Worm (Caenorhabditis elegans): ENCODE data around the gene dhs-16.

Gene dhs-16

DNA sequence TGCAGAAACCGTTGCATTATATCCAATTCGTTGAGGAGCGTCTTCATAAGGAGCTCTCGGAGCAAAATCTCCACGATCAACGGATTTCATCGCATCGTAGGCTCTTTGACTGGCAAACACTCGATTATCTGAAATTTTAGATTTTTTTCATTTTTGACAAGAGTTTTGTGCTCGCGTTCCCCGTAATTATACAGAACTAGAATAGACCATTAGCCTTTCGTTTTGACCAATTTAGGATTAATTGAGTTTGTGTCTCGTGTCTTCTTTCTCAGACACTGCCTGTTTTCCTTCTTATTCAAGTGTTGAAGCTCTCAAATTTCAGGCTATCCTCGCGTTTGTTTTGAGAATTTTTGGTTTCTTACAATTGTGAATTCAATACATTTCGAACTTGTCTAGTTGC is 20.5 kb upstream of the dhs-16 start:
- TF ChIP-seq fkh-10 (GFP tag; optimal IDR thresholded peaks at IDR 0.05): no peak

DNA sequence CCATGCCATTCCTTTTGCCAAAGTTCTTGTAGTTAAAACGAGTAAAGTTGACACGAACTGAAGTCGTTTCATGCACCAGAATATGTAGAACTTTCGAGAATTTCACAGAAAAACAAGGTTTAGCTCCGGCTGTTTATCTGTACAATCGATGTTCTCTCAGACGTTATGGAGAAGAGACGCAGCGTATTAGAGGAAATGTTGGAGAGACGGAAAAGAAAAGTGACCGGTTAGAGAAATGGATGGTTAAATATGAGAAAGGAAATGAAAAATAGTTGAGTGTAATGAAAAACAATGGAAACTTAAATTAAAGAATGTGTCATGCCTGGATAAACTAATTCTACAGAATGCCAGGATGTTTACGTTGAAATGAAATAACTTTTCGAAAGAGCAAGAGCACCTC is 19.8 kb upstream of the dhs-16 start, which contains the start of gene pcm-1:
TSS of gene pcm-1 (minus strand) at position 187 of the 400 bp plus-strand sequence.
- no peak for TF ChIP-seq mef-2 (tag; optimal IDR thresholded peaks at IDR 0.05)
- peak; percentile 2 for TF ChIP-seq rnt-1 (tag; optimal IDR thresholded peaks at IDR 0.05)
- no peak for TF ChIP-seq aly-2 (tag; optimal IDR thresholded peaks at IDR 0.05)
- no peak for TF ChIP-seq ztf-4 (tag; optimal IDR thresholded peaks at IDR 0.05)
- TF ChIP-seq sox-4 (tag; optimal IDR thresholded peaks at IDR 0.05): no peak
- TF ChIP-seq alr-1 (tag; optimal IDR thresholded peaks at IDR 0.05; ENCODE audit: borderline replicate concordance): no peak
- peak; percentile 1 for TF ChIP-seq dsc-1 (tag; optimal IDR thresholded peaks at IDR 0.05)
- TF ChIP-seq sptf-1 (tag; optimal IDR thresholded peaks at IDR 0.05): no peak
- no peak for TF ChIP-seq unc-86 (tag; optimal IDR thresholded peaks at IDR 0.05)
- TF ChIP-seq blmp-1 (tag; optimal IDR thresholded peaks at IDR 0.05): peak; percentile 40
- TF ChIP-seq nhr-19 (GFP tag; conservative IDR thresholded peaks at IDR 0.05): no peak
- no peak for TF ChIP-seq elt-3 (tag; optimal IDR thresholded peaks at IDR 0.05)
- TF ChIP-seq efl-3 (GFP tag; optimal IDR thresholded peaks at IDR 0.05): no peak
- TF ChIP-seq isw-1 (GFP tag; IDR thresholded peaks at IDR 0.05): no peak
- peak; percentile 45 for TF ChIP-seq snu-23 (GFP tag; optimal IDR thresholded peaks at IDR 0.05)
- no peak for TF ChIP-seq nhr-28 (tag; optimal IDR thresholded peaks at IDR 0.05)
- peak; percentile 67 for TF ChIP-seq lin-14 (GFP tag; optimal IDR thresholded peaks at IDR 0.05)
- no peak for TF ChIP-seq lin-13 (GFP tag; optimal IDR thresholded peaks at IDR 0.05)
- no peak for TF ChIP-seq fkh-10 (GFP tag; optimal IDR thresholded peaks at IDR 0.05)
- no peak for TF ChIP-seq nhr-47 (tag; optimal IDR thresholded peaks at IDR 0.05)
- no peak for TF ChIP-seq ets-5 (GFP tag; IDR thresholded peaks at IDR 0.05)
- no peak for TF ChIP-seq Y116A8C.19 (tag; optimal IDR thresholded peaks at IDR 0.05; ENCODE audit: borderline replicate concordance)
- TF ChIP-seq nhr-85 (tag): peak; percentile 4
- no peak for TF ChIP-seq C16A3.4 (tag; optimal IDR thresholded peaks at IDR 0.05)
- TF ChIP-seq nhr-71 (tag; optimal IDR thresholded peaks at IDR 0.05): peak; percentile 16
- peak; percentile 5 to 37 for TF ChIP-seq lsy-2 (tag; optimal IDR thresholded peaks at IDR 0.05)
- TF ChIP-seq nhr-237 (tag; optimal IDR thresholded peaks at IDR 0.05): no peak
- TF ChIP-seq unc-130 (tag; optimal IDR thresholded peaks at IDR 0.05): peak; percentile 15
- TF ChIP-seq ceh-82 (tag; optimal IDR thresholded peaks at IDR 0.05): no peak
- no peak for TF ChIP-seq nhr-76 (tag; optimal IDR thresholded peaks at IDR 0.05)
- TF ChIP-seq fos-1 (tag; optimal IDR thresholded peaks at IDR 0.05): no peak
- TF ChIP-seq lin-35 (GFP tag; optimal IDR thresholded peaks at IDR 0.05): peak in 1 of 2 experiments; percentile 22
- peak; percentile 19 for TF ChIP-seq swsn-7 (tag; optimal IDR thresholded peaks at IDR 0.05)
- TF ChIP-seq mab-9 (GFP tag; IDR thresholded peaks at IDR 0.05): no peak
- no peak for TF ChIP-seq irx-1 (tag; optimal IDR thresholded peaks at IDR 0.05)
- no peak for TF ChIP-seq unc-30 (tag; optimal IDR thresholded peaks at IDR 0.05)
- no peak for TF ChIP-seq egl-13 (tag; optimal IDR thresholded peaks at IDR 0.05)
- TF ChIP-seq mep-1 (tag; optimal IDR thresholded peaks at IDR 0.05): peak; percentile 11
- TF ChIP-seq dpl-1 (GFP tag; optimal IDR thresholded peaks at IDR 0.05): peak in 1 of 3 experiments; percentile 34
- TF ChIP-seq snpc-4 (tag; optimal IDR thresholded peaks at IDR 0.05): no peak
- peak; percentile 52 to 55 for TF ChIP-seq efl-1 (optimal IDR thresholded peaks at IDR 0.05)
- TF ChIP-seq efl-1 (GFP tag; optimal IDR thresholded peaks at IDR 0.05 in 1 of 2): peak in 1 of 2 experiments; percentile 28

DNA sequence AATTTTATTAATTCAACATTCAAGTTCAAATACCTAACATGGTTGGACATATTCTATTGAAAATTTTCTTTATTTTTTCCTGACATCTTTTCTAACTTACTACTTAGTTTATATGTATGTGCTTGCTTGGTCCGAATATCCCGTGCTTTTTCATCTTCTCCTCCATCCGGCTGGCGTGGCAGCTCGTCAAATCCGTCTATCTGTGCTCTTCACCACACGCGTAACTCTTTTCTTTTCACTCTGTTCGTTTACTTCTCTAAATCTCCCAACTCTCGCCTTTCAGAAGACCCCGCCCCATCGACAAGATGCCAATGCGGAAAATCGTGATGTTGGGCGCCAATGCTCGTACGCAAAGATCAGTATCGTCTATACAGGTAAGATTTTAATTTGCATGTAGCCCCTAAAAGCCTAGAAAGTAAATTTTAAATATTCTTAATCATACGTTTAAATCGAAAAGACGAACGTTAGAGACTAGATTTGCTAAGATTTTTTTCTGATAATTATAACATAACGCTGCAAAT is 18.8 kb upstream of the dhs-16 start:
- peak; percentile 27 for TF ChIP-seq nhr-71 (tag; optimal IDR thresholded peaks at IDR 0.05)
- peak in 1 of 2 experiments; percentile 24 for TF ChIP-seq efl-1 (optimal IDR thresholded peaks at IDR 0.05)
- peak; percentile 14 to 16 for TF ChIP-seq efl-1 (GFP tag; optimal IDR thresholded peaks at IDR 0.05 in 1 of 2)
- TF ChIP-seq lin-14 (GFP tag; optimal IDR thresholded peaks at IDR 0.05): peak; percentile 76
- TF ChIP-seq F16B12.6 (tag; optimal IDR thresholded peaks at IDR 0.05): no peak
- peak in 1 of 3 experiments; percentile 4 for TF ChIP-seq ceh-82 (tag; optimal IDR thresholded peaks at IDR 0.05)
- TF ChIP-seq rnt-1 (tag; optimal IDR thresholded peaks at IDR 0.05): peak; percentile 44
- TF ChIP-seq lin-13 (GFP tag; optimal IDR thresholded peaks at IDR 0.05): no peak
- TF ChIP-seq C16A3.4 (tag; optimal IDR thresholded peaks at IDR 0.05): no peak
- peak; percentile 1 for TF ChIP-seq snu-23 (GFP tag; optimal IDR thresholded peaks at IDR 0.05)
- peak; percentile 13 for TF ChIP-seq fkh-10 (GFP tag; optimal IDR thresholded peaks at IDR 0.05)
- TF ChIP-seq nhr-47 (tag; optimal IDR thresholded peaks at IDR 0.05): peak; percentile 4
- TF ChIP-seq pag-3 (tag; optimal IDR thresholded peaks at IDR 0.05; ENCODE audit: borderline replicate concordance, insufficient read depth): peak; percentile 41
- no peak for TF ChIP-seq nhr-90 (tag; optimal IDR thresholded peaks at IDR 0.05; ENCODE audit: poor library complexity)
- TF ChIP-seq lin-39 (tag; optimal IDR thresholded peaks at IDR 0.05): no peak
- peak; percentile 20 for TF ChIP-seq fkh-8 (tag; optimal IDR thresholded peaks at IDR 0.05)
- peak; percentile 11 for TF ChIP-seq swsn-7 (tag; optimal IDR thresholded peaks at IDR 0.05)
- no peak for TF ChIP-seq nhr-19 (GFP tag; conservative IDR thresholded peaks at IDR 0.05)
- TF ChIP-seq unc-86 (tag; optimal IDR thresholded peaks at IDR 0.05): no peak
- no peak for TF ChIP-seq sup-37 (GFP tag; optimal IDR thresholded peaks at IDR 0.05)
- TF ChIP-seq C04F5.9 (tag; optimal IDR thresholded peaks at IDR 0.05): no peak

Measured in whole organism, L1 larva.